3 fruit fly cellular contexts compared by ENCODE assay signal in the genomic region with DNA sequence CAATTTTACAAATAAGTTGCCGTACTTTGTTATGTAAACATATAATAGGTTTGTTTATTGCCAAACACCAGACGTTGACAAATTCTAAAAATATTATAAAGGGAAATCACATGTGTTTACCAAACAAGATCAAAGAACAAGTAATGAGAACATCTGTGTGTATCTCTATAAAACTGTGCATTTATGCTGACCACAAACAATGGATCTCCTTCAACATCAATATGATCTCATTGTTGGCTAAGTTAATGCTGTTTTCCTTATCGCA.
TF ChIP-seq lines count a peak whose summit lies in the region.

No protein-coding gene starts in this region.

- no peak for TF ChIP-seq CTCF in whole organism, embryonic (GFP tag; optimal IDR thresholded peaks at IDR 0.05; lab: Kevin White, UChicago)

TF ChIP-seq in whole organism, embryonic, 481 proteins besides CTCF, POLR2A, EP300 and RAD21 (continues in another document):
- no peak for TF ChIP-seq ash1 (GFP tag; optimal IDR thresholded peaks at IDR 0.05; lab: Kevin White, UChicago)
- TF ChIP-seq ATbp (GFP tag; optimal IDR thresholded peaks at IDR 0.05; lab: Kevin White, UChicago), result peak; percentile 20
- TF ChIP-seq Opbp (GFP tag; IDR thresholded peaks at IDR 0.05; lab: Robert Waterston, UW; ENCODE audit: partially characterized antibody), result no peak
- TF ChIP-seq CG43689 (GFP tag; IDR thresholded peaks at IDR 0.05; lab: Robert Waterston, UW), result no peak
- TF ChIP-seq Aef1 (GFP tag; IDR thresholded peaks at IDR 0.05; lab: Robert Waterston, UW), result no peak
- peak; percentile 5 for TF ChIP-seq CG2116 (GFP tag; optimal IDR thresholded peaks at IDR 0.05; lab: Kevin White, UChicago)
- TF ChIP-seq Blimp-1 (GFP tag; optimal IDR thresholded peaks at IDR 0.05; lab: Kevin White, UChicago), result peak; percentile 4
- no peak for TF ChIP-seq luna (GFP tag; optimal IDR thresholded peaks at IDR 0.05; lab: Kevin White, UChicago)
- TF ChIP-seq HLH4C (GFP tag; IDR thresholded peaks at IDR 0.05; lab: Robert Waterston, UW; ENCODE audit: partially characterized antibody), result no peak
- no peak for TF ChIP-seq CG10366 (GFP tag; IDR thresholded peaks at IDR 0.05; lab: Robert Waterston, UW)
- peak in 1 of 2 experiments; percentile 27 for TF ChIP-seq bsh (GFP tag; optimal IDR thresholded peaks at IDR 0.05; lab: Kevin White, UChicago)
- no peak for TF ChIP-seq Dll (GFP tag; IDR thresholded peaks at IDR 0.05; lab: Robert Waterston, UW; ENCODE audit: partially characterized antibody)
- TF ChIP-seq Pdp1 (GFP tag; optimal IDR thresholded peaks at IDR 0.05; lab: Kevin White, UChicago), result peak in 1 of 2 experiments; percentile 53
- no peak for TF ChIP-seq CG18476 (GFP tag; optimal IDR thresholded peaks at IDR 0.05; lab: Kevin White, UChicago)
- no peak for TF ChIP-seq pan (optimal IDR thresholded peaks at IDR 0.05; lab: Kevin White, UChicago)
- no peak for TF ChIP-seq pan (GFP tag; optimal IDR thresholded peaks at IDR 0.05 in 1 of 2, IDR thresholded peaks at IDR 0.05 in 1 of 2)
- no peak for TF ChIP-seq CG8281 (tag; optimal IDR thresholded peaks at IDR 0.05; lab: Kevin White, UChicago)
- no peak for TF ChIP-seq CG4360 (GFP tag; IDR thresholded peaks at IDR 0.05; lab: Robert Waterston, UW)
- TF ChIP-seq Drgx (GFP tag; IDR thresholded peaks at IDR 0.05; lab: Robert Waterston, UW), result no peak
- no peak for TF ChIP-seq ara (GFP tag; IDR thresholded peaks at IDR 0.05; lab: Robert Waterston, UW)
- TF ChIP-seq wdn (GFP tag; IDR thresholded peaks at IDR 0.05; lab: Robert Waterston, UW), result no peak
- TF ChIP-seq Med (GFP tag; lab: Kevin White, UChicago), result peak; percentile 12
- TF ChIP-seq Chrac-16 (GFP tag; optimal IDR thresholded peaks at IDR 0.05; lab: Kevin White, UChicago), result no peak
- TF ChIP-seq CG8765 (GFP tag; IDR thresholded peaks at IDR 0.05; lab: Robert Waterston, UW), result no peak
- peak; percentile 37 for TF ChIP-seq CG17568 (GFP tag; optimal IDR thresholded peaks at IDR 0.05; lab: Kevin White, UChicago)
- TF ChIP-seq dmrt11E (tag; optimal IDR thresholded peaks at IDR 0.05; lab: Kevin White, UChicago), result peak; percentile 5
- no peak for TF ChIP-seq E2f1 (GFP tag; IDR thresholded peaks at IDR 0.05; lab: Robert Waterston, UW)
- TF ChIP-seq CG3281 (GFP tag; optimal IDR thresholded peaks at IDR 0.05; lab: Kevin White, UChicago), result peak; percentile 0
- TF ChIP-seq CG5245 (GFP tag; optimal IDR thresholded peaks at IDR 0.05; lab: Kevin White, UChicago), result no peak
- TF ChIP-seq CG17328 (GFP tag; IDR thresholded peaks at IDR 0.05; lab: Robert Waterston, UW), result no peak

TF ChIP-seq in whole organism, prepupa, 60 proteins besides CTCF, POLR2A, EP300 and RAD21:
- peak; percentile 11 for TF ChIP-seq fkh (GFP tag; optimal IDR thresholded peaks at IDR 0.05; lab: Kevin White, UChicago)
- TF ChIP-seq CG3032 (tag; optimal IDR thresholded peaks at IDR 0.05; lab: Kevin White, UChicago), result no peak

TF ChIP-seq in whole organism, wandering third instar larva, 38 proteins besides CTCF, POLR2A, EP300 and RAD21:
- TF ChIP-seq Rel (GFP tag; optimal IDR thresholded peaks at IDR 0.05; lab: Kevin White, UChicago) (no peak), Rel (tag; optimal IDR thresholded peaks at IDR 0.05; lab: Kevin White, UChicago) (peak; percentile 81), CrebA (GFP tag; optimal IDR thresholded peaks at IDR 0.05; lab: Kevin White, UChicago; ENCODE audit: borderline replicate concordance) (no peak)

Comparison
In these comparisons a context has a peak if more than half of its experiments do, and no peak if none do; other contexts are left out.
1. Of the 7 proteins assayed by ChIP-seq in both whole organism, embryonic and whole organism, prepupa: peak only in whole organism, embryonic: Blimp-1; only in whole organism, prepupa: none; in both: none; in neither: 6.